Worm (Caenorhabditis elegans) whole organism, mixed stage, embryonic: ENCODE results near the gene his-42.
"Not testable (repeated sequence)": the region's sequence is repeated elsewhere in the genome, so short reads cannot be mapped to it uniquely, and the experiment has no call there.

Source experiments
- M03D4.4 ChIP-seq: sonication (generic microtip); optimal IDR thresholded peaks from 2 replicates; lab custom pipeline; 2017; ENCODE audit warnings: mild to moderate bottlenecking, missing genetic modification characterization, missing compliant biosample characterization
- bed-3 ChIP-seq: fragments of 200-800 bp; sonication (Bioruptor generic); optimal IDR thresholded peaks from 3 replicates; lab custom pipeline; 2018; ENCODE audit warnings: mild to moderate bottlenecking, missing genetic modification characterization, moderate library complexity, missing compliant biosample characterization
- blmp-1 ChIP-seq: fragments of 150-350 bp; optimal IDR thresholded peaks from 2 replicates; lab custom pipeline; 2014; ENCODE audit warnings: missing biosample characterization, missing genetic modification characterization
- ceh-39 ChIP-seq: fragments of 150-350 bp; optimal IDR thresholded peaks from 2 replicates; lab custom pipeline; 2014; ENCODE audit warnings: missing biosample characterization, missing genetic modification characterization
- ceh-43 ChIP-seq: fragments of 200-800 bp; sonication (Bioruptor generic); optimal IDR thresholded peaks from 2 replicates; lab custom pipeline; 2018; ENCODE audit warnings: mild to moderate bottlenecking, missing genetic modification characterization, moderate library complexity, missing compliant biosample characterization
- ceh-83 ChIP-seq: fragments of 200-800 bp; sonication (Bioruptor generic); optimal IDR thresholded peaks from 2 replicates; lab custom pipeline; 2018; ENCODE audit warnings: mild to moderate bottlenecking, missing genetic modification characterization, missing compliant biosample characterization
- ces-1 ChIP-seq: fragments of 150-350 bp; optimal IDR thresholded peaks from 2 replicates; lab custom pipeline; 2014; ENCODE audit warnings: missing biosample characterization, missing genetic modification reagents, missing genetic modification characterization
- cnd-1 ChIP-seq: fragments of 200-800 bp; sonication (Bioruptor generic); optimal IDR thresholded peaks from 2 replicates; lab custom pipeline; 2018; ENCODE audit warnings: mild to moderate bottlenecking, missing genetic modification characterization, missing compliant biosample characterization
- drap-1 ChIP-seq: fragments of 200-800 bp; sonication (Bioruptor generic); optimal IDR thresholded peaks from 3 replicates; lab custom pipeline; 2018; ENCODE audit warnings: mild to moderate bottlenecking, missing genetic modification characterization, missing compliant biosample characterization
- elt-1 ChIP-seq: sonication (generic microtip); optimal IDR thresholded peaks from 2 replicates; lab custom pipeline; 2017; ENCODE audit warnings: missing genetic modification characterization, mild to moderate bottlenecking, missing compliant biosample characterization, antibody characterized with exemption, moderate library complexity, borderline replicate concordance; ENCODE audit not compliant: insufficient read depth
- elt-3 ChIP-seq: fragments of 150-350 bp; optimal IDR thresholded peaks from 2 replicates; lab custom pipeline; 2014; ENCODE audit warnings: missing biosample characterization, missing genetic modification characterization
- flh-1 ChIP-seq: fragments of 200-800 bp; sonication (Bioruptor generic); optimal IDR thresholded peaks from 2 replicates; lab custom pipeline; 2018; ENCODE audit warnings: mild to moderate bottlenecking, missing genetic modification characterization, moderate library complexity, missing compliant biosample characterization
- ham-2 ChIP-seq: fragments of 200-800 bp; sonication (Bioruptor generic); optimal IDR thresholded peaks from 2 replicates; lab custom pipeline; 2018; ENCODE audit warnings: mild to moderate bottlenecking, missing genetic modification characterization, missing compliant biosample characterization
- hlh-1 ChIP-seq: fragments of 150-350 bp; optimal IDR thresholded peaks from 2 replicates; lab custom pipeline; 2014; ENCODE audit warnings: missing biosample characterization, missing genetic modification reagents, missing genetic modification characterization
- lin-13 ChIP-seq: fragments of 150-350 bp; optimal IDR thresholded peaks from 2 replicates; lab custom pipeline; 2014; ENCODE audit warnings: missing biosample characterization, missing genetic modification characterization
- lin-32 ChIP-seq: fragments of 200-800 bp; sonication (Bioruptor generic); optimal IDR thresholded peaks from 2 replicates; lab custom pipeline; 2018; ENCODE audit warnings: mild to moderate bottlenecking, missing genetic modification characterization, missing compliant biosample characterization
- lsy-2 ChIP-seq: fragments of 150-350 bp; optimal IDR thresholded peaks from 2 replicates; lab custom pipeline; 2014; ENCODE audit warnings: missing biosample characterization, missing genetic modification characterization
- mab-5 ChIP-seq: fragments of 150-350 bp; optimal IDR thresholded peaks from 2 replicates; lab custom pipeline; 2014; ENCODE audit warnings: missing biosample characterization, missing genetic modification characterization
- mep-1 ChIP-seq: fragments of 150-350 bp; optimal IDR thresholded peaks from 2 replicates; lab custom pipeline; 2017; ENCODE audit warnings: missing biosample characterization, missing genetic modification reagents, missing genetic modification characterization, inconsistent platforms
- mls-2 ChIP-seq: sonication (generic microtip); optimal IDR thresholded peaks from 2 replicates; lab custom pipeline; 2016; ENCODE audit warnings: mild to moderate bottlenecking, missing genetic modification characterization, moderate library complexity, missing compliant biosample characterization
- nhr-12 ChIP-seq: fragments of 150-350 bp; optimal IDR thresholded peaks from 2 replicates; lab custom pipeline; 2014; ENCODE audit warnings: missing biosample characterization, missing genetic modification characterization
- nhr-2 ChIP-seq: fragments of 150-350 bp; optimal IDR thresholded peaks from 2 replicates; lab custom pipeline; 2014; ENCODE audit warnings: missing biosample characterization, missing genetic modification characterization
- nhr-237 ChIP-seq: fragments of 150-350 bp; optimal IDR thresholded peaks from 2 replicates; lab custom pipeline; 2014; ENCODE audit warnings: missing biosample characterization, missing genetic modification characterization
- nhr-28 ChIP-seq: fragments of 150-350 bp; optimal IDR thresholded peaks from 2 replicates; lab custom pipeline; 2014; ENCODE audit warnings: missing biosample characterization, missing genetic modification characterization
- nhr-76 ChIP-seq: sonication (generic microtip); optimal IDR thresholded peaks from 2 replicates; lab custom pipeline; 2017; ENCODE audit warnings: missing biosample characterization, missing genetic modification characterization
- pha-4 ChIP-seq: fragments of 150-350 bp; optimal IDR thresholded peaks from 2 replicates; lab custom pipeline; 2018; ENCODE audit warnings: missing biosample characterization, missing genetic modification reagents, missing genetic modification characterization
- sem-2 ChIP-seq: fragments of 200-800 bp; sonication (Bioruptor generic); optimal IDR thresholded peaks from 2 replicates; lab custom pipeline; 2018; ENCODE audit warnings: mild to moderate bottlenecking, missing genetic modification characterization, missing compliant biosample characterization
- snpc-4 ChIP-seq: fragments of 150-350 bp; optimal IDR thresholded peaks from 2 replicates; lab custom pipeline; 2014; ENCODE audit warnings: missing biosample characterization, missing genetic modification characterization
- sptf-1 ChIP-seq: sonication (generic microtip); optimal IDR thresholded peaks from 2 replicates; lab custom pipeline; 2017; ENCODE audit warnings: mild to moderate bottlenecking, missing genetic modification characterization, moderate library complexity, missing compliant biosample characterization
- tbx-8 ChIP-seq: fragments of 200-800 bp; sonication (Bioruptor generic); optimal IDR thresholded peaks from 2 replicates; lab custom pipeline; 2018; ENCODE audit warnings: mild to moderate bottlenecking, missing genetic modification characterization, moderate library complexity, missing compliant biosample characterization
- unc-120 ChIP-seq: sonication (generic microtip); optimal IDR thresholded peaks from 2 replicates; lab custom pipeline; 2017; ENCODE audit warnings: missing genetic modification characterization, missing compliant biosample characterization; ENCODE audit not compliant: poor library complexity, severe bottlenecking
- unc-39 ChIP-seq: fragments of 150-350 bp; optimal IDR thresholded peaks from 2 replicates; lab custom pipeline; 2014; ENCODE audit warnings: missing biosample characterization, missing genetic modification characterization
- unc-62 ChIP-seq: fragments of 150-350 bp; optimal IDR thresholded peaks from 2 replicates; lab custom pipeline; 2014; ENCODE audit warnings: missing biosample characterization, missing genetic modification reagents, missing genetic modification characterization
- zip-8 ChIP-seq: fragments of 150-350 bp; optimal IDR thresholded peaks from 2 replicates; lab custom pipeline; 2014; ENCODE audit warnings: missing biosample characterization, missing genetic modification characterization
- ztf-11 ChIP-seq: fragments of 150-350 bp; optimal IDR thresholded peaks from 2 replicates; lab custom pipeline; 2014; ENCODE audit warnings: missing biosample characterization, missing genetic modification characterization

his-42 gene

DNA sequence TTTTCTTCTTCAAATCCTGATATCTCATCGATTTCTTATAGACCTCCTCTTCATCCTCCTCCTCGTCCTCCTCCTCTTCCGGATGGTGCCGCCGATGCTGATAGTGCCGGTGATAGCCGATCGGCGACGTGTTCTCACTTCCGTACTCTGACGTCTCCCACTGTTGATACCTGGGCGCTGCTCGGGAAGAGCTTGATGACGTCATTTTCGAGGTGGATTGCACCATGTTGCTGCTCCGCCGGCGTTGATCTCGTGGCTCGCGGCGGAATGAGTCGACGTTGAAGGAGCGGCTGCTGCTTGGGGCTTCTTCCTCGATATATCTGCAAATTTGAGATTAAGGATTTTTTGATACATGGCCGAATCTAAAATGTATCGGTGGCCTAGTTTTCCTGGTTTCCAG lies 9.9 kb upstream of the his-42 start:
- TF ChIP-seq unc-62 (GFP tag; lab: Kevin White, UChicago) (no peak), zip-8 (peak; percentile 53), mep-1 (tag; lab: Kevin White, UChicago) (no peak)

DNA sequence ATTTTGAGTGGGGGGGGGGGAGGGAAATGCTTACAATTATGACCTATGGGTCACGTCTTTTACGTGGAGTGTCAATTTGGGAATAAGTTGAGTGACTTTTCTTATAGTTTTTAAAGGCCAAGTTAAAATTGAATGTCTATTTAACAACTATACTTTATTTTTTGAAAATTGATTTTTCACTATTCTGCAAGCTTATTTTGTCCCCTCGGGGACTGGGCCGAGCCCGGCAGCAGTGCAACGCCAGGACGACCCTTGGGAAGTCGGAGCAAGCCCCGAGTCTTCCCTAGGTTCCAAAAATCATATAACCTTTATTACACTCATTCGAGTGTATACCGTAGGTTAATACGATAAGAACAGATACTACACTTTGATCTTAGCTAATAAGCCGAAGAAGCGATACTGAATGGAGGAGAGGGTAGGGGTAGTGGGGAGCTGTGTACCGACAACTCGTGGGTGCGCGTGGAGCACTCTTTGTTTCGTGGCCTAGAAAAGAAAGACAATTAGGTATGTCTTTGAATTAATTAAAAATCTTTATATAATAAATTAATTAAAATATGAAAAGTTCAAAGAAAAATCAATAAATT lies 7.3 kb upstream of the his-42 start, which contains the start of gene ins-37:
Gene ins-37, minus strand, starts transcription at position 384 of the 584 bp plus-strand sequence.
- not testable (repeated sequence) for TF ChIP-seq lin-13; hlh-1 (tag; lab: Kevin White, UChicago); mls-2 (tag; lab: Kevin White, UChicago)
- TF ChIP-seq, all 35 proteins: peak for 0; not testable (repeated sequence) for 35

DNA sequence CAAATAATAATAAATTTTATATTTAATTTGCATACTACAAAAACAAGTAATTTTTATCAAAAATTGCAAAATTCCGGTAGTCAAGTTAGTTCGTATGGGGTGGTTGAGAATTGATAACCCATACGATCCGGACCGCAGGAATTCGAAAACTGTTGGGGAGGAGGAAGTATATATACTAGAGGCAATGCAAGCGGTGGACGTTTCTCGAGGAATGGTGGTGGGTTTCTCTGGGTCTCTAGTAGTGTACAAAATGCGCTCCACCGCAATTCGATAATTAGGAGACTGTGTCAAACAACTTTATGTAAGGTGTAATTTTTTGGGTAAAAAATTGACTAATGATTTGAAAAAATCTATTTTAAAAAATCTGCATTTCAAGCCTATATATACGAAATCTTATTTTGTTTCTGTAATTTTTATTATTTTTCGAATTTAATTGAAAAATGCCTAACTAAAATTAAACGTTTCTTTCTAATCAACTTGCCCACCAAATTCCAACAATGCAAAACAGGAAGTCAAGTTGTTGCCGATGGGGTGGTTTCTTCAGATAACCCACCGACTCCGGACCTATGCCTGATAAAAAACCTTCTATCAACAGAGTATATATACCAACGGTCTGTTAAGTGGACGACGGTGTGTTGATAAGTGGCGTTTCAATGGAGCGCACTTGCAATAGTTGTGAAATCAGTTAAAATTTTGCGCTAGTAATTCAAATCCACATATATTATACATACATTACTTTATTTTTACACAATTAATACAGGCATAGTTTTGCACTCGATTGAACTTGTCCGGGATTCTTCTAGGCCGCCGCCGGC lies 6.1 kb upstream of the his-42 start:
- TF ChIP-seq unc-120 (tag; lab: Kevin White, UChicago): peak; percentile 47
- peak; percentile 61 for TF ChIP-seq unc-62 (GFP tag; lab: Kevin White, UChicago)
- peak; percentile 79 for TF ChIP-seq drap-1 (GFP tag; lab: Kevin White, UChicago)
- TF ChIP-seq nhr-237 (tag; lab: Kevin White, UChicago): peak; percentile 59
- no peak for TF ChIP-seq mab-5 (tag; lab: Kevin White, UChicago)
- TF ChIP-seq nhr-28: peak; percentile 42
- no peak for TF ChIP-seq nhr-12 (tag; lab: Kevin White, UChicago)
- TF ChIP-seq bed-3 (GFP tag; lab: Kevin White, UChicago): peak; percentile 75
- TF ChIP-seq sem-2: peak; percentile 26
- peak; percentile 2 for TF ChIP-seq flh-1
- peak; percentile 47 for TF ChIP-seq unc-39
- peak; percentile 88 for TF ChIP-seq M03D4.4 (tag; lab: Kevin White, UChicago)
- TF ChIP-seq nhr-76 (tag; lab: Kevin White, UChicago): no peak
- TF ChIP-seq ceh-43 (GFP tag; lab: Kevin White, UChicago): peak; percentile 75
- TF ChIP-seq blmp-1 (tag; lab: Kevin White, UChicago): no peak
- peak; percentile 90 for TF ChIP-seq mep-1 (tag; lab: Kevin White, UChicago)
- peak; percentile 57 for TF ChIP-seq mls-2 (tag; lab: Kevin White, UChicago)
- TF ChIP-seq snpc-4 (tag; lab: Kevin White, UChicago): no peak
- TF ChIP-seq lsy-2 (tag; lab: Kevin White, UChicago): peak; percentile 77
- peak; percentile 69 for TF ChIP-seq tbx-8
- TF ChIP-seq elt-1 (tag; lab: Kevin White, UChicago): no peak
- peak; percentile 21 for TF ChIP-seq ham-2 (GFP tag; lab: Kevin White, UChicago)
- peak; percentile 87 for TF ChIP-seq ces-1
- TF ChIP-seq lin-32 (GFP tag; lab: Kevin White, UChicago): peak; percentile 72
- TF ChIP-seq hlh-1 (tag; lab: Kevin White, UChicago): peak; percentile 64
- TF ChIP-seq pha-4 (tag; lab: Kevin White, UChicago): peak; percentile 96
- peak; percentile 23 for TF ChIP-seq ztf-11
- peak; percentile 96 for TF ChIP-seq ceh-39 (tag; lab: Kevin White, UChicago)
- TF ChIP-seq lin-13: peak; percentile 87
- peak; percentile 91 for TF ChIP-seq sptf-1 (tag; lab: Kevin White, UChicago)
- TF ChIP-seq nhr-2: peak; percentile 33
- TF ChIP-seq elt-3 (tag; lab: Kevin White, UChicago): no peak
- TF ChIP-seq zip-8: no peak
- peak; percentile 73 for TF ChIP-seq ceh-83
- TF ChIP-seq cnd-1 (tag; lab: Kevin White, UChicago): peak; percentile 90
